Worm (Caenorhabditis elegans) whole organism, early embryonic: ENCODE results near the gene hog-1.

Source experiments
- B0310.2 ChIP-seq: sonication (generic microtip); optimal IDR thresholded peaks from 2 replicates; lab custom pipeline; 2016; ENCODE audit warnings: mild to moderate bottlenecking, missing genetic modification characterization, missing compliant biosample characterization
- F13C5.2 ChIP-seq: sonication (generic microtip); optimal IDR thresholded peaks from 2 replicates; lab custom pipeline; 2017; ENCODE audit warnings: mild to moderate bottlenecking, missing genetic modification characterization, inconsistent platforms, missing compliant biosample characterization
- aly-1 ChIP-seq: sonication (generic microtip); optimal IDR thresholded peaks from 2 replicates; lab custom pipeline; 2016; ENCODE audit warnings: missing genetic modification characterization, missing compliant biosample characterization
- ama-1 ChIP-seq: fragments of 150-350 bp; optimal IDR thresholded peaks from 2 replicates; lab custom pipeline; 2014
- ceh-13 ChIP-seq: fragments of 200-800 bp; sonication (Bioruptor generic); optimal IDR thresholded peaks from 2 replicates; lab custom pipeline; 2018; ENCODE audit warnings: mild to moderate bottlenecking, missing genetic modification characterization, missing compliant biosample characterization
- ceh-36 ChIP-seq: sonication (generic microtip); optimal IDR thresholded peaks from 2 replicates; lab custom pipeline; 2016; ENCODE audit warnings: missing genetic modification characterization, inconsistent platforms, missing compliant biosample characterization
- ets-7 ChIP-seq: sonication (generic microtip); optimal IDR thresholded peaks from 2 replicates; lab custom pipeline; 2016; ENCODE audit warnings: missing genotype, missing genetic modification characterization, missing compliant biosample characterization
- flt-1 ChIP-seq: fragments of 200-800 bp; sonication (Bioruptor generic); IDR thresholded peaks from 2 replicates; pipeline ENCODE4 v1.3.6; 2022; ENCODE audit warnings: missing genetic modification characterization, missing compliant biosample characterization
- hmbx-1 ChIP-seq: sonication (generic microtip); optimal IDR thresholded peaks from 2 replicates; lab custom pipeline; 2016; ENCODE audit warnings: mild to moderate bottlenecking, missing genetic modification characterization, missing compliant biosample characterization
- hmg-4 ChIP-seq: fragments of 200-800 bp; sonication (Bioruptor generic); optimal IDR thresholded peaks from 2 replicates; lab custom pipeline; 2018; ENCODE audit warnings: mild to moderate bottlenecking, missing genetic modification characterization, missing compliant biosample characterization
- hnd-1 ChIP-seq: sonication (generic microtip); optimal IDR thresholded peaks from 2 replicates; lab custom pipeline; 2016; ENCODE audit warnings: missing genetic modification characterization, missing compliant biosample characterization
- pes-1 ChIP-seq: fragments of 200-800 bp; sonication (Bioruptor generic); IDR thresholded peaks from 2 replicates; pipeline ENCODE4 v1.3.6; 2022; ENCODE audit warnings: missing genetic modification reagents, missing genetic modification characterization, missing compliant biosample characterization
- scrt-1 ChIP-seq: fragments of 200-800 bp; sonication (Bioruptor generic); IDR thresholded peaks from 2 replicates; pipeline ENCODE4 v1.3.6; 2022; ENCODE audit warnings: missing genetic modification characterization, missing compliant biosample characterization
- sea-1 ChIP-seq: fragments of 200-800 bp; sonication (Bioruptor generic); conservative IDR thresholded peaks from 2 replicates; pipeline ENCODE4 v1.3.6; 2022; ENCODE audit warnings: missing genetic modification characterization, missing compliant biosample characterization
- tbx-11 ChIP-seq: fragments of 200-800 bp; sonication (Bioruptor generic); IDR thresholded peaks from 2 replicates; pipeline ENCODE4 v1.3.6; 2022; ENCODE audit warnings: missing genetic modification characterization, missing compliant biosample characterization
- tbx-37 ChIP-seq: fragments of 200-800 bp; sonication (Bioruptor generic); conservative IDR thresholded peaks from 2 replicates; pipeline ENCODE4 v1.3.6; 2022; ENCODE audit warnings: missing genetic modification reagents, missing genetic modification characterization, missing compliant biosample characterization
- tra-4 ChIP-seq: sonication (generic microtip); optimal IDR thresholded peaks from 2 replicates; lab custom pipeline; 2017; ENCODE audit warnings: missing genetic modification characterization, missing compliant biosample characterization

Gene hog-1

DNA sequence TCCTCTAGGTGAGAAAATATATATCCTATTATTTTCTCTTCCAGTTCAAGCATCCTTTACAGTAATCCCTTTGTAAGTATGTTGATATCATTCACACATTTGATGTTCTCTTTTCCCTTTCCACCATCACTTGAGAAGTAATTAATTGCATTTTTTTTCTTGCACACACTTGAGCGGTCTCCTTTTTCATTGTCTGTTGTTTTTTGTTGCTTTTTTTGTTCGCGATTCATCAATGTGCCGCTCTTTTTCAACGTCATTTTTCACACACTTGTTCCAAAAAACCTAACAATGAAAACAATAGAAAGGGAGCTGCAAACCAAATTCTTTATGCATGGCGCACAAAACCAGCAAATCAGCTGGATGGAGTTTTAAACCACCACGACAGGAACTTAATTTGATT, 21.5 kb upstream of the hog-1 start, which contains the start of gene F49E10.4:
Gene F49E10.4 (plus strand): TSS at position 301 of the 400 bp plus-strand sequence.
- TF ChIP-seq tbx-37 (GFP tag; lab: Robert Waterston, UW) (no peak), B0310.2 (no peak), tbx-11 (GFP tag; lab: Robert Waterston, UW) (no peak), sea-1 (GFP tag; lab: Robert Waterston, UW) (no peak), ceh-36 (tag; lab: Kevin White, UChicago) (no peak), scrt-1 (GFP tag; lab: Robert Waterston, UW) (no peak), ama-1 (lab: Kevin White, UChicago) (no peak), aly-1 (no peak), tra-4 (tag; lab: Kevin White, UChicago) (no peak), flt-1 (no peak), hmbx-1 (no peak), hmg-4 (GFP tag; lab: Kevin White, UChicago) (no peak), F13C5.2 (tag; lab: Kevin White, UChicago) (no peak), ceh-13 (GFP tag; lab: Kevin White, UChicago) (no peak), ets-7 (no peak), pes-1 (GFP tag; lab: Robert Waterston, UW) (no peak)

DNA sequence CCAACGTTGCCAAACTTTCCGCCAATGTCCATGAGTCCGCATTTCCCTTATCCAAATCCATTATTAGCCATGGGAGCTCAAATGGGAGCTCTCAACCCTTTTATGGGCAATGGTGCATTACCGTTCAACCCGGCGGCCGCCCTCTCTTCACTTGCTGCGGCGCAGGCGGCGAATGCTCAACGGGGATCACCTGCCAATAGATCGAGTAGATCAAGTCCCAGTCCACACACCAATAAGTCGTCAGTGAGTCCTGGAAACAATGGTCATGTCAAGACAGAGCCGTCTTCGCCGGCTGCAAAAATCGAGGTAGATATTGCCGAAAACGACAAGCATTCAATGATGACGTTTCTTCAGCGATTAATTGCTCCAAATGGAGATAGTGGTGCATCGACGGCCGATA, 18.1 kb upstream of the hog-1 start:
- no peak for TF ChIP-seq hnd-1 (tag; lab: Kevin White, UChicago)
- no peak for TF ChIP-seq ets-7
- TF ChIP-seq tra-4 (tag; lab: Kevin White, UChicago), result no peak
- no peak for TF ChIP-seq F13C5.2 (tag; lab: Kevin White, UChicago)
- TF ChIP-seq B0310.2, result no peak
- no peak for TF ChIP-seq tbx-37 (GFP tag; lab: Robert Waterston, UW)
- TF ChIP-seq scrt-1 (GFP tag; lab: Robert Waterston, UW), result no peak
- TF ChIP-seq ceh-13 (GFP tag; lab: Kevin White, UChicago), result no peak
- TF ChIP-seq hmbx-1, result no peak
- no peak for TF ChIP-seq flt-1
- no peak for TF ChIP-seq hmg-4 (GFP tag; lab: Kevin White, UChicago)
- no peak for TF ChIP-seq tbx-11 (GFP tag; lab: Robert Waterston, UW)
- TF ChIP-seq sea-1 (GFP tag; lab: Robert Waterston, UW), result no peak
- no peak for TF ChIP-seq ama-1 (lab: Kevin White, UChicago)
- no peak for TF ChIP-seq ceh-36 (tag; lab: Kevin White, UChicago)
- TF ChIP-seq pes-1 (GFP tag; lab: Robert Waterston, UW), result no peak
- TF ChIP-seq aly-1, result no peak

- TF ChIP-seq B0310.2 (no peak), hmg-4 (GFP tag; lab: Kevin White, UChicago) (no peak), flt-1 (no peak), ets-7 (no peak), ceh-13 (GFP tag; lab: Kevin White, UChicago) (no peak), sea-1 (GFP tag; lab: Robert Waterston, UW) (no peak), tbx-11 (GFP tag; lab: Robert Waterston, UW) (no peak), scrt-1 (GFP tag; lab: Robert Waterston, UW) (no peak)
These were observed 15.5 kb upstream of the hog-1 start for ce11 chrX:5869603-5870002.

- TF ChIP-seq flt-1, result no peak
- no peak for TF ChIP-seq hmbx-1
- TF ChIP-seq B0310.2, result no peak
- TF ChIP-seq tra-4 (tag; lab: Kevin White, UChicago), result no peak
- TF ChIP-seq pes-1 (GFP tag; lab: Robert Waterston, UW), result no peak
- TF ChIP-seq tbx-11 (GFP tag; lab: Robert Waterston, UW), result no peak
- TF ChIP-seq ets-7, result no peak
- TF ChIP-seq hnd-1 (tag; lab: Kevin White, UChicago), result no peak
- TF ChIP-seq aly-1, result no peak
- no peak for TF ChIP-seq tbx-37 (GFP tag; lab: Robert Waterston, UW)
- TF ChIP-seq ama-1 (lab: Kevin White, UChicago), result no peak
- TF ChIP-seq hmg-4 (GFP tag; lab: Kevin White, UChicago), result no peak
- no peak for TF ChIP-seq sea-1 (GFP tag; lab: Robert Waterston, UW)
- TF ChIP-seq F13C5.2 (tag; lab: Kevin White, UChicago), result no peak
- TF ChIP-seq scrt-1 (GFP tag; lab: Robert Waterston, UW), result no peak
- TF ChIP-seq ceh-13 (GFP tag; lab: Kevin White, UChicago), result no peak
- TF ChIP-seq ceh-36 (tag; lab: Kevin White, UChicago), result no peak
These were observed 14.0 kb upstream of the hog-1 start for ce11 chrX:5868030-5868429.

DNA sequence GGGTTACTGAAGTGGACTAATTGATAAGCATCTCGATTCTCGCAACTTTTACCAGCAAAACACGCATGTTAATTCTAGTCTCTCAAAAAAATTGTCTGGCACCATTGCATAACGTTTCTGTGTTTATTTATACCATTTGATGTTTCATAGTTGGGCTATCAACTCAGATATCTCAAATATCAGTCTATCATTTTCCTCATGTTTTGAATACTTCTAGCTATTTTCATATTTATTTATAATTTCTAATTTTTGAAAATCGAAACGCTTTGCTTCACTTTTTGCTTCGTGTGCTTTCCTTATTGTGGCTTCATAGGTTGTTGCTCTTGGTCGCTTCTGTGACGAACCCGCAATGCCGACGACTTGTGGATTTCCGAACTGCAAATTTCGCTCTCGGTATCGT, 8.3 kb upstream of the hog-1 start, which contains the start of gene ctbp-1:
Gene ctbp-1 (plus strand): TSS at position 301 of the 400 bp plus-strand sequence.
- TF ChIP-seq F13C5.2 (tag; lab: Kevin White, UChicago) (no peak), tbx-11 (GFP tag; lab: Robert Waterston, UW) (no peak), scrt-1 (GFP tag; lab: Robert Waterston, UW) (no peak)

DNA sequence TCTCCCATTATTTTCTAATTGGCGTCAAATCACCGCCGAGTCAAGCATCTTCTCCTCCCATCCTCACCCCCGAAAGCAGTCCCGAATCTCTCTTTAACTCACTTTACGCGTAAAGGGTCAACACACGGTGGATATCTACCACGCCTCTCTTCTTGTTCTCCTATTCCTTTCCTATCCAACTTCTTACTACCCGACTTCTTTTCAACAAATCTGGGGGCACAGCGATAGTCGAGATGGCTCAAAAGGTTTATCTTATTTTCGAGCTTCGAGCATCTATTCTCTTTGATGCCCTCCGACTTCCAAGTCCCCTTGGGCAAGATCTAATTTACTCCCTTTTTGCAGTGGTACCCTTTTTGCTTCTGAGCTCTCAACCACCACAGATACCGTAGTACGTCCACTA, 5.1 kb upstream of the hog-1 start:
- TF ChIP-seq tra-4 (tag; lab: Kevin White, UChicago) (no peak), hmg-4 (GFP tag; lab: Kevin White, UChicago) (no peak), ceh-13 (GFP tag; lab: Kevin White, UChicago) (no peak), hnd-1 (tag; lab: Kevin White, UChicago) (no peak), B0310.2 (no peak), ceh-36 (tag; lab: Kevin White, UChicago) (no peak), flt-1 (no peak), ets-7 (no peak), F13C5.2 (tag; lab: Kevin White, UChicago) (no peak), tbx-37 (GFP tag; lab: Robert Waterston, UW) (no peak), aly-1 (no peak), pes-1 (GFP tag; lab: Robert Waterston, UW) (no peak), hmbx-1 (no peak), scrt-1 (GFP tag; lab: Robert Waterston, UW) (no peak), sea-1 (GFP tag; lab: Robert Waterston, UW) (no peak), ama-1 (lab: Kevin White, UChicago) (no peak), tbx-11 (GFP tag; lab: Robert Waterston, UW) (no peak)
